Fruit fly (Drosophila melanogaster) whole organism, prepupa: ENCODE results near the gene CG11634.

Source experiments
- Blimp-1 ChIP-seq: fragments of 200-800 bp; sonication (Bioruptor generic); optimal IDR thresholded peaks from 3 replicates; lab custom pipeline; 2017; ENCODE audit warnings: missing biosample characterization, missing genetic modification characterization, mild to moderate bottlenecking, moderate library complexity, missing genetic modification reagents
- CG10631 ChIP-seq: fragments of 200-800 bp; sonication (Bioruptor generic); optimal IDR thresholded peaks from 2 replicates; lab custom pipeline; 2016; ENCODE audit warnings: missing biosample characterization, missing genetic modification characterization
- CG10669 ChIP-seq: fragments of 200-800 bp; sonication (Bioruptor generic); optimal IDR thresholded peaks from 3 replicates; lab custom pipeline; 2018; ENCODE audit warnings: missing biosample characterization, mild to moderate bottlenecking, missing genetic modification characterization, moderate library complexity
- CG11294 ChIP-seq: fragments of 200-800 bp; sonication (Bioruptor generic); IDR thresholded peaks from 2 replicates; pipeline ENCODE4 v1.3.6; 2022; ENCODE audit warnings: missing biosample characterization, missing genetic modification characterization
- CG11902 ChIP-seq: fragments of 200-800 bp; sonication (Bioruptor generic); optimal IDR thresholded peaks from 3 replicates; lab custom pipeline; 2016; ENCODE audit warnings: missing biosample characterization, missing genetic modification characterization
- CG15336 ChIP-seq: fragments of 200-800 bp; sonication (Bioruptor generic); IDR thresholded peaks from 2 replicates; pipeline ENCODE4 v1.3.6; 2022; ENCODE audit warnings: missing biosample characterization, missing genetic modification characterization
- CG1621 ChIP-seq: fragments of 200-800 bp; sonication (Bioruptor generic); optimal IDR thresholded peaks from 3 replicates; lab custom pipeline; 2018; ENCODE audit warnings: missing biosample characterization, mild to moderate bottlenecking, missing genetic modification characterization
- CG16779 ChIP-seq: fragments of 200-800 bp; sonication (Bioruptor generic); optimal IDR thresholded peaks from 3 replicates; lab custom pipeline; 2017; ENCODE audit warnings: missing biosample characterization, mild to moderate bottlenecking, missing genetic modification characterization
- CG3032 ChIP-seq: fragments of 200-800 bp; optimal IDR thresholded peaks from 2 replicates; lab custom pipeline; 2019; ENCODE audit warnings: missing biosample characterization, mild to moderate bottlenecking, missing genetic modification characterization, moderate library complexity
- CG31627 ChIP-seq: fragments of 200-800 bp; sonication (Bioruptor generic); optimal IDR thresholded peaks from 3 replicates; lab custom pipeline; 2016; ENCODE audit warnings: missing biosample characterization, missing genetic modification characterization
- CG34406 ChIP-seq: fragments of 200-800 bp; sonication (Bioruptor generic); optimal IDR thresholded peaks from 3 replicates; lab custom pipeline; 2016; ENCODE audit warnings: missing biosample characterization, missing genetic modification characterization
- CG3919 ChIP-seq: fragments of 200-800 bp; sonication (Bioruptor generic); optimal IDR thresholded peaks from 3 replicates; lab custom pipeline; 2016; ENCODE audit warnings: missing biosample characterization, missing genetic modification characterization
- CG4318 ChIP-seq: fragments of 200-800 bp; sonication (Bioruptor generic); optimal IDR thresholded peaks from 3 replicates; lab custom pipeline; 2017; ENCODE audit warnings: missing biosample characterization, mild to moderate bottlenecking, missing genetic modification characterization
- CG6276 ChIP-seq: fragments of 200-800 bp; sonication (Bioruptor generic); optimal IDR thresholded peaks from 2 replicates; lab custom pipeline; 2017; ENCODE audit warnings: missing biosample characterization, mild to moderate bottlenecking, missing genetic modification characterization
- CG6792 ChIP-seq: fragments of 200-800 bp; sonication (Bioruptor generic); optimal IDR thresholded peaks from 3 replicates; lab custom pipeline; 2016; ENCODE audit warnings: missing biosample characterization, missing genetic modification characterization
- CG6808 ChIP-seq: fragments of 200-800 bp; sonication (Bioruptor generic); optimal IDR thresholded peaks from 3 replicates; lab custom pipeline; 2017; ENCODE audit warnings: missing biosample characterization, missing genetic modification characterization, mild to moderate bottlenecking, moderate library complexity, missing genetic modification reagents
- CG7368 ChIP-seq: fragments of 200-800 bp; sonication (Bioruptor generic); optimal IDR thresholded peaks from 3 replicates; lab custom pipeline; 2016; ENCODE audit warnings: missing biosample characterization, missing genetic modification characterization
- CG8119 ChIP-seq: fragments of 200-800 bp; sonication (Bioruptor generic); IDR thresholded peaks from 3 replicates; pipeline ENCODE4 v1.3.6; 2022; ENCODE audit warnings: missing biosample characterization, missing genetic modification characterization
- CG8632 ChIP-seq: fragments of 200-800 bp; sonication (Bioruptor generic); optimal IDR thresholded peaks from 3 replicates; lab custom pipeline; 2016; ENCODE audit warnings: missing biosample characterization, missing genetic modification characterization
- CG9139 ChIP-seq: fragments of 200-800 bp; sonication (Bioruptor generic); optimal IDR thresholded peaks from 3 replicates; lab custom pipeline; 2017; ENCODE audit warnings: missing biosample characterization, mild to moderate bottlenecking, missing genetic modification characterization
- Eip75B ChIP-seq: fragments of 200-800 bp; sonication (Bioruptor generic); optimal IDR thresholded peaks from 3 replicates; lab custom pipeline; 2016; ENCODE audit warnings: missing biosample characterization, missing genetic modification characterization
- Eip78C ChIP-seq: fragments of 200-800 bp; sonication (Bioruptor generic); peaks from one replicate; lab custom pipeline; 2016; ENCODE audit warnings: missing biosample characterization, missing genetic modification characterization
- Eip93F ChIP-seq: fragments of 200-800 bp; sonication (Bioruptor generic); optimal IDR thresholded peaks from 2 replicates; lab custom pipeline; 2016; ENCODE audit warnings: missing biosample characterization, mild to moderate bottlenecking, missing genetic modification characterization
- Ets21C ChIP-seq: fragments of 200-800 bp; sonication (Bioruptor generic); optimal IDR thresholded peaks from 3 replicates; lab custom pipeline; 2016; ENCODE audit warnings: missing biosample characterization, missing genetic modification characterization
- Ets96B ChIP-seq: fragments of 200-800 bp; optimal IDR thresholded peaks from 2 replicates; lab custom pipeline; 2019; ENCODE audit warnings: missing biosample characterization, mild to moderate bottlenecking, missing genetic modification characterization, moderate library complexity
- Gug ChIP-seq: fragments of 200-800 bp; sonication (Bioruptor generic); IDR thresholded peaks from 2 replicates; pipeline ENCODE4 v1.3.6; 2022; ENCODE audit warnings: missing biosample characterization, missing genetic modification characterization
- Hr38 ChIP-seq: sonication (Bioruptor generic); optimal IDR thresholded peaks from 2 replicates; lab custom pipeline; 2016; ENCODE audit warnings: missing biosample characterization, missing genetic modification characterization
- Hr39 ChIP-seq: fragments of 200-800 bp; sonication (Bioruptor generic); optimal IDR thresholded peaks from 2 replicates; lab custom pipeline; 2016; ENCODE audit warnings: missing biosample characterization, missing genetic modification characterization
- Hr4 ChIP-seq: fragments of 200-800 bp; sonication (Bioruptor generic); optimal IDR thresholded peaks from 3 replicates; lab custom pipeline; 2016; ENCODE audit warnings: missing biosample characterization, missing genetic modification characterization
- Met ChIP-seq: fragments of 200-800 bp; sonication (Bioruptor generic); optimal IDR thresholded peaks from 3 replicates; lab custom pipeline; 2016; ENCODE audit warnings: missing biosample characterization, missing genetic modification characterization
- OdsH ChIP-seq: fragments of 200-800 bp; sonication (Bioruptor generic); optimal IDR thresholded peaks from 3 replicates; lab custom pipeline; 2016; ENCODE audit warnings: missing biosample characterization, missing genetic modification characterization
- Smox ChIP-seq: fragments of 200-800 bp; sonication (Bioruptor generic); optimal IDR thresholded peaks from 3 replicates; lab custom pipeline; 2016; ENCODE audit warnings: missing biosample characterization, missing genetic modification characterization
- Sox102F ChIP-seq: fragments of 200-800 bp; sonication (Bioruptor generic); optimal IDR thresholded peaks from 2 replicates; lab custom pipeline; 2016; ENCODE audit warnings: missing biosample characterization, mild to moderate bottlenecking, missing genetic modification characterization
- Sox14 ChIP-seq: fragments of 200-800 bp; sonication (Bioruptor generic); optimal IDR thresholded peaks from 3 replicates; lab custom pipeline; 2016; ENCODE audit warnings: missing biosample characterization, missing genetic modification characterization
- Sox15 ChIP-seq: fragments of 200-800 bp; sonication (Bioruptor generic); optimal IDR thresholded peaks from 3 replicates; lab custom pipeline; 2016; ENCODE audit warnings: missing biosample characterization, missing genetic modification characterization
- acj6 ChIP-seq: fragments of 200-800 bp; sonication (Bioruptor generic); optimal IDR thresholded peaks from 3 replicates; lab custom pipeline; 2016; ENCODE audit warnings: missing biosample characterization, missing genetic modification characterization
- cyc ChIP-seq: fragments of 200-800 bp; sonication (Bioruptor generic); optimal IDR thresholded peaks from 3 replicates; lab custom pipeline; 2016; ENCODE audit warnings: missing biosample characterization, missing genetic modification characterization
- dac ChIP-seq: fragments of 200-800 bp; sonication (Bioruptor generic); optimal IDR thresholded peaks from 2 replicates; lab custom pipeline; 2017; ENCODE audit warnings: missing biosample characterization, mild to moderate bottlenecking, missing genetic modification characterization
- eg ChIP-seq: fragments of 200-800 bp; sonication (Bioruptor generic); IDR thresholded peaks from 3 replicates; pipeline ENCODE4 v1.3.6; 2022; ENCODE audit warnings: missing biosample characterization, missing genetic modification characterization
- esn ChIP-seq: fragments of 200-800 bp; sonication (Bioruptor generic); optimal IDR thresholded peaks from 2 replicates; lab custom pipeline; 2016; ENCODE audit warnings: missing biosample characterization, mild to moderate bottlenecking, missing genetic modification characterization, moderate library complexity
- fd59A ChIP-seq: fragments of 200-800 bp; sonication (Bioruptor generic); optimal IDR thresholded peaks from 2 replicates; lab custom pipeline; 2017; ENCODE audit warnings: missing biosample characterization, mild to moderate bottlenecking, missing genetic modification characterization, missing genetic modification reagents
- lz ChIP-seq: fragments of 200-800 bp; sonication (Bioruptor generic); optimal IDR thresholded peaks from 3 replicates; lab custom pipeline; 2016; ENCODE audit warnings: missing biosample characterization, missing genetic modification characterization
- pdm3 ChIP-seq: fragments of 200-800 bp; sonication (Bioruptor generic); optimal IDR thresholded peaks from 3 replicates; lab custom pipeline; 2016; ENCODE audit warnings: missing biosample characterization, missing genetic modification characterization
- spab ChIP-seq: fragments of 200-800 bp; sonication (Bioruptor generic); optimal IDR thresholded peaks from 2 replicates; lab custom pipeline; 2017; ENCODE audit warnings: missing biosample characterization, mild to moderate bottlenecking, missing genetic modification characterization, missing genetic modification reagents
- ss ChIP-seq, 2 experiments: fragments of 200-800 bp; sonication (Bioruptor generic); optimal IDR thresholded peaks; 2 replicates in 1 of 2; 3 replicates in 1 of 2; lab custom pipeline; 2017 to 2018; ENCODE audit warnings: mild to moderate bottlenecking in 2 of 2, missing biosample characterization in 2 of 2, missing genetic modification characterization in 2 of 2, moderate library complexity in 1 of 2
- svp ChIP-seq: fragments of 200-800 bp; sonication (Bioruptor generic); peaks from one replicate; lab custom pipeline; 2016; ENCODE audit warnings: missing biosample characterization, missing genetic modification characterization
- topi ChIP-seq: fragments of 200-800 bp; sonication (Bioruptor generic); optimal IDR thresholded peaks from 3 replicates; lab custom pipeline; 2016; ENCODE audit warnings: missing biosample characterization, missing genetic modification characterization
- vri ChIP-seq: fragments of 200-800 bp; sonication (Bioruptor generic); optimal IDR thresholded peaks from 3 replicates; lab custom pipeline; 2016; ENCODE audit warnings: missing biosample characterization, mild to moderate bottlenecking, missing genetic modification characterization

CG11634 gene

dm6 chr2L:21879411-21879810 lies 36.7 kb upstream of the CG11634 start (continued):
- TF ChIP-seq CG8119 (no peak), Hr4 (no peak), CG6276 (no peak), CG7368 (GFP tag; lab: Kevin White, UChicago) (no peak), pdm3 (GFP tag; lab: Kevin White, UChicago) (peak; percentile 42), Ets96B (tag; lab: Kevin White, UChicago) (peak; percentile 52), CG16779 (tag; lab: Kevin White, UChicago) (no peak), Met (peak; percentile 65), eg (GFP tag; lab: Robert Waterston, UW) (no peak), esn (GFP tag; lab: Kevin White, UChicago) (peak; percentile 59), CG6792 (GFP tag; lab: Kevin White, UChicago) (peak; percentile 37), ss (GFP tag; optimal IDR thresholded peaks at IDR 0.05; lab: Kevin White, UChicago) (peak in 1 of 2 experiments; percentile 32)

dm6 chr2L:21881504-21882124 lies 34.5 kb upstream of the CG11634 start:
- TF ChIP-seq topi (GFP tag; lab: Kevin White, UChicago): peak; percentile 42
- peak; percentile 6 for TF ChIP-seq fd59A (GFP tag; lab: Kevin White, UChicago)
- no peak for TF ChIP-seq Hr39
- TF ChIP-seq CG16779 (tag; lab: Kevin White, UChicago): no peak
- no peak for TF ChIP-seq Ets21C
- TF ChIP-seq CG3032 (tag; lab: Kevin White, UChicago): peak; percentile 1
- no peak for TF ChIP-seq CG8119
- peak; percentile 13 for TF ChIP-seq CG10669 (GFP tag; lab: Kevin White, UChicago)
- TF ChIP-seq CG6808: no peak
- TF ChIP-seq svp: peak; percentile 59
- TF ChIP-seq dac (GFP tag; lab: Kevin White, UChicago): no peak
- TF ChIP-seq CG11902: no peak
- TF ChIP-seq CG6792 (GFP tag; lab: Kevin White, UChicago): no peak
- no peak for TF ChIP-seq ss (GFP tag; optimal IDR thresholded peaks at IDR 0.05; lab: Kevin White, UChicago)
- peak; percentile 37 for TF ChIP-seq esn (GFP tag; lab: Kevin White, UChicago)
- no peak for TF ChIP-seq CG3919 (GFP tag; lab: Kevin White, UChicago)
- TF ChIP-seq CG1621 (tag; lab: Kevin White, UChicago): no peak
- peak; percentile 15 for TF ChIP-seq acj6 (GFP tag; lab: Kevin White, UChicago)
- no peak for TF ChIP-seq spab (GFP tag; lab: Kevin White, UChicago)
- TF ChIP-seq Blimp-1 (GFP tag; lab: Kevin White, UChicago): no peak
- TF ChIP-seq CG31627 (GFP tag; lab: Kevin White, UChicago): peak; percentile 7
- TF ChIP-seq Hr38 (GFP tag; lab: Kevin White, UChicago): no peak
- TF ChIP-seq CG34406 (GFP tag; lab: Kevin White, UChicago): peak; percentile 7
- no peak for TF ChIP-seq CG9139 (GFP tag; lab: Kevin White, UChicago)
- TF ChIP-seq CG8632 (GFP tag; lab: Kevin White, UChicago): no peak
- peak; percentile 19 for TF ChIP-seq Ets96B (tag; lab: Kevin White, UChicago)
- TF ChIP-seq Sox15 (GFP tag; lab: Kevin White, UChicago): no peak
- peak; percentile 79 for TF ChIP-seq Eip78C
- TF ChIP-seq vri (GFP tag; lab: Kevin White, UChicago): peak; percentile 25
- peak; percentile 20 for TF ChIP-seq Sox14
- no peak for TF ChIP-seq CG11294 (GFP tag; lab: Robert Waterston, UW)
- TF ChIP-seq cyc (GFP tag; lab: Kevin White, UChicago): peak; percentile 5
- TF ChIP-seq eg (GFP tag; lab: Robert Waterston, UW): no peak
- TF ChIP-seq CG7368 (GFP tag; lab: Kevin White, UChicago): no peak
- no peak for TF ChIP-seq Gug
- TF ChIP-seq CG4318 (GFP tag; lab: Kevin White, UChicago): no peak
- no peak for TF ChIP-seq Eip93F (GFP tag; lab: Kevin White, UChicago)
- no peak for TF ChIP-seq Hr4
- peak; percentile 28 for TF ChIP-seq lz
- TF ChIP-seq Sox102F: no peak
- no peak for TF ChIP-seq CG6276
- no peak for TF ChIP-seq pdm3 (GFP tag; lab: Kevin White, UChicago)
- TF ChIP-seq CG15336: no peak
- TF ChIP-seq CG10631 (GFP tag; lab: Kevin White, UChicago): peak; percentile 13
- TF ChIP-seq OdsH (GFP tag; lab: Kevin White, UChicago): peak; percentile 14
- TF ChIP-seq Smox (GFP tag; lab: Kevin White, UChicago): peak; percentile 31
- TF ChIP-seq Met: peak; percentile 41
- TF ChIP-seq Eip75B: peak; percentile 19
